Fruit fly (Drosophila melanogaster) whole organism: ENCODE measurements around the gene Noc2.

Experiments used
- CG8478 ChIP-seq: fragments of >200 bp; optimal IDR thresholded peaks from 2 replicates; lab custom pipeline; 2018; ENCODE audit warnings: inconsistent platforms
- pan ChIP-seq: fragments of >200 bp; optimal IDR thresholded peaks from 2 replicates; lab custom pipeline; 2017
- psq ChIP-seq: fragments of >200 bp; optimal IDR thresholded peaks from 2 replicates; lab custom pipeline; 2017
- usp ChIP-seq: fragments of >200 bp; optimal IDR thresholded peaks from 2 replicates; lab custom pipeline; 2017; ENCODE audit warnings: missing biosample characterization, missing genetic modification characterization, mixed read lengths

- TF ChIP-seq pan (lab: Kevin White, UChicago) = no peak
- TF ChIP-seq psq (lab: Kevin White, UChicago) = no peak
- no peak for TF ChIP-seq CG8478 (lab: Kevin White, UChicago)
- no peak for TF ChIP-seq usp (GFP tag; lab: Kevin White, UChicago)
Observed at dm6 chr2L:21166422-21166821, 3.0 kb downstream of the Noc2 start.
